Fruit fly (Drosophila melanogaster) whole organism, prepupa: ENCODE data around the gene IA-2.

Experiments
- CG15336 ChIP-seq: fragments of 200-800 bp; sonication (Bioruptor generic); IDR thresholded peaks from 2 replicates; pipeline ENCODE4 v1.3.6; 2022; ENCODE audit warnings: missing biosample characterization, missing genetic modification characterization
- CG16779 ChIP-seq: fragments of 200-800 bp; sonication (Bioruptor generic); optimal IDR thresholded peaks from 3 replicates; lab custom pipeline; 2017; ENCODE audit warnings: missing biosample characterization, mild to moderate bottlenecking, missing genetic modification characterization
- CG7368 ChIP-seq: fragments of 200-800 bp; sonication (Bioruptor generic); optimal IDR thresholded peaks from 3 replicates; lab custom pipeline; 2016; ENCODE audit warnings: missing biosample characterization, missing genetic modification characterization
- CG8319 ChIP-seq: fragments of 200-800 bp; sonication (Bioruptor generic); optimal IDR thresholded peaks from 3 replicates; lab custom pipeline; 2016; ENCODE audit warnings: missing biosample characterization, missing genetic modification characterization
- Hr38 ChIP-seq: sonication (Bioruptor generic); optimal IDR thresholded peaks from 2 replicates; lab custom pipeline; 2016; ENCODE audit warnings: missing biosample characterization, missing genetic modification characterization
- Lpt ChIP-seq: fragments of 200-800 bp; sonication (Bioruptor generic); optimal IDR thresholded peaks from 3 replicates; lab custom pipeline; 2016; ENCODE audit warnings: missing biosample characterization, missing genetic modification characterization
- Met ChIP-seq: fragments of 200-800 bp; sonication (Bioruptor generic); optimal IDR thresholded peaks from 3 replicates; lab custom pipeline; 2016; ENCODE audit warnings: missing biosample characterization, missing genetic modification characterization
- Sox102F ChIP-seq: fragments of 200-800 bp; sonication (Bioruptor generic); optimal IDR thresholded peaks from 2 replicates; lab custom pipeline; 2016; ENCODE audit warnings: missing biosample characterization, mild to moderate bottlenecking, missing genetic modification characterization
- Sox14 ChIP-seq: fragments of 200-800 bp; sonication (Bioruptor generic); optimal IDR thresholded peaks from 3 replicates; lab custom pipeline; 2016; ENCODE audit warnings: missing biosample characterization, missing genetic modification characterization
- esn ChIP-seq: fragments of 200-800 bp; sonication (Bioruptor generic); optimal IDR thresholded peaks from 2 replicates; lab custom pipeline; 2016; ENCODE audit warnings: missing biosample characterization, mild to moderate bottlenecking, missing genetic modification characterization, moderate library complexity
- ss ChIP-seq, 2 experiments: fragments of 200-800 bp; sonication (Bioruptor generic); optimal IDR thresholded peaks; 2 replicates in 1 of 2; 3 replicates in 1 of 2; lab custom pipeline; 2017 to 2018; ENCODE audit warnings: mild to moderate bottlenecking in 2 of 2, missing biosample characterization in 2 of 2, missing genetic modification characterization in 2 of 2, moderate library complexity in 1 of 2

DNA sequence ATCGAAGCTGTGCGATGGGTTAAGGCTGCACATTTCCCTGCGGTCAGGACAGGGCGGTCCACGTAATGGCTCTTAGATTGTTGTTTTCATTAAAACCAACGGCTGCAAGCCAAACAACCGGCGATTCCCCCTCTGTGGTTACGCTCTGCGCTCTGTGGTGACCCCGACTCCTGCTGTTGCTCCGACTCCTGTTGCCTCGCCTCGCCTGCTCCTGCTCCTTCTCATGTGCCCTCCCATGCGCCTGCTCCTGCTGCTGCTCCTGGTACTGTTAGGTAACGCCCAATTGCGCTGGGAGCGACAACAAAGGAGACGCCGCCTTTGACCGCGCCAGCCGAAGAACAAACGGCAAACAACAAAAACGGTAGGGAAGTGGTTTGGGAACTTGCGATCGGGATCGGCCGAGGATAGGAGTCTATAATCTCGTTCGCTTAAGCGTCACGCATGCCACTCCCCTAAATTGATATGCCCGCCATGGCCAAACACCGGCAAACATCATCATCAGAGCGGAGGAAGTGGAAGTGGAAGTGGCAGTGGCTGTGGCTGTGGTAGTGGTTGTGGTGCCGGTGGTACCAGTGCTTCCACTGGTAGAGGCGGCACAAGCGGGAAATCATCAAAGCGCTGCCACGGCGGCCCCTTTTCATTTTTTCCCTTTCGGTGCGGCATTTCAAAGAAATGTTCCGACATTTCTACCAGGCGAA is 40.6 kb downstream of the IA-2 start:
- no peak for TF ChIP-seq Lpt
- no peak for TF ChIP-seq CG16779 (tag; lab: Kevin White, UChicago)
- no peak for TF ChIP-seq CG15336 (GFP tag; lab: Robert Waterston, UW)
- TF ChIP-seq CG7368 (GFP tag; lab: Kevin White, UChicago): no peak
- peak; percentile 2 for TF ChIP-seq Sox102F (GFP tag; lab: Kevin White, UChicago)
- TF ChIP-seq ss (GFP tag; optimal IDR thresholded peaks at IDR 0.05; lab: Kevin White, UChicago): peak in 1 of 2 experiments; percentile 58
- no peak for TF ChIP-seq esn
- no peak for TF ChIP-seq Sox14 (GFP tag; lab: Kevin White, UChicago)
- no peak for TF ChIP-seq Met (GFP tag; lab: Kevin White, UChicago)
- TF ChIP-seq CG8319 (GFP tag; lab: Kevin White, UChicago): peak; percentile 73
- no peak for TF ChIP-seq Hr38 (GFP tag; lab: Kevin White, UChicago)
